Fruit fly (Drosophila melanogaster) whole organism, pupa: Measurements from ENCODE around the gene Sfp38D.

Experiments
- CG13204 ChIP-seq: fragments of 200-800 bp; sonication (Bioruptor generic); optimal IDR thresholded peaks from 2 replicates; lab custom pipeline; 2018; ENCODE audit warnings: missing biosample characterization, mild to moderate bottlenecking, missing genetic modification characterization, moderate library complexity
- CG15710 ChIP-seq: fragments of 200-800 bp; sonication (Bioruptor generic); optimal IDR thresholded peaks from 2 replicates; lab custom pipeline; 2018; ENCODE audit warnings: missing biosample characterization, mild to moderate bottlenecking, missing genetic modification characterization, moderate library complexity
- CG17806 ChIP-seq: fragments of 200-800 bp; sonication (Bioruptor generic); optimal IDR thresholded peaks from 2 replicates; lab custom pipeline; 2018; ENCODE audit warnings: missing biosample characterization, mild to moderate bottlenecking, missing genetic modification characterization, moderate library complexity
- CG32121 ChIP-seq: fragments of 200-800 bp; sonication (Bioruptor generic); IDR thresholded peaks from 2 replicates; pipeline ENCODE4 v1.3.6; 2022; ENCODE audit warnings: missing biosample characterization, missing genetic modification characterization
- CG4496 ChIP-seq: fragments of 200-800 bp; sonication (Bioruptor generic); IDR thresholded peaks from 3 replicates; pipeline ENCODE4 v1.3.6; 2022; ENCODE audit warnings: missing biosample characterization, missing genetic modification characterization
- CG9948 ChIP-seq: fragments of 200-800 bp; sonication (Bioruptor generic); optimal IDR thresholded peaks from 2 replicates; lab custom pipeline; 2018; ENCODE audit warnings: missing biosample characterization, mild to moderate bottlenecking, missing genetic modification characterization, moderate library complexity
- D1 ChIP-seq: fragments of 200-800 bp; sonication (Bioruptor generic); optimal IDR thresholded peaks from 2 replicates; lab custom pipeline; 2018; ENCODE audit warnings: missing biosample characterization, mild to moderate bottlenecking, missing genetic modification characterization, moderate library complexity
- fd96Ca ChIP-seq: fragments of 200-800 bp; sonication (Bioruptor generic); IDR thresholded peaks from 3 replicates; pipeline ENCODE4 v1.3.6; 2022; ENCODE audit warnings: missing biosample characterization, missing genetic modification characterization

DNA sequence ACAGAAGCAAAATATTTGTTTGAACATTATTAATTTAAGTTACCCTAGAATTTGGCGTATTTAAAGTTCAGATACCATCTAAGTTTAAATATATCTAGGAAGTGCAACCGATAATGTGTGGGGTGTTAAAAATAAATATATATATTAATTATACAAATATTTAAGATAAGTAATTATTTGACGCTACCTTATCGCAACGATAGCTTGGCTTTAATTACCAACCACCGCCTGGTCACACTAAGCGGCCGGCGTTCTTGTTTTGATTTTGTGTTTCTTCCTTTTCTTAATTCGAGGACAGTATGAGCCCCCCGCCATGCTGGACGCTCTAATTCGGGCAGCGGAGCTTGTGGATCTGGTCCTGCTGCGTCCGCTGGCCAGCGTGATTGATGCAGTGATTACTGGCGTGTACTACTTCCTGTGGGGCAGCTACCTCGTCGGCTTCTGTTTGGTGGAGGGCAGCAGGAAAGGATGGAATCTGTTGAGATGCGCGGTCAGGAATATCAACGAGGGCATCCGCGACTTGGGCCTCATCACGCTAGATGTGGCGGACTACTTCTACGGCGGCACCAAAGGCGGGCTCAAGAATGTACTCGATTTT lies 41.5 kb downstream of the Sfp38D start, which contains the start of gene CG2617:
- TF ChIP-seq CG17806, result no peak
- TF ChIP-seq CG13204 (GFP tag; lab: Kevin White, UChicago), result no peak
- no peak for TF ChIP-seq fd96Ca (GFP tag; lab: Robert Waterston, UW)
- no peak for TF ChIP-seq CG32121 (GFP tag; lab: Robert Waterston, UW)
- no peak for TF ChIP-seq CG15710
- TF ChIP-seq CG9948 (tag; lab: Kevin White, UChicago), result no peak
- no peak for TF ChIP-seq CG4496 (GFP tag; lab: Robert Waterston, UW)
- TF ChIP-seq D1 (tag; lab: Kevin White, UChicago), result no peak
